Worm (Caenorhabditis elegans): ENCODE measurements around the gene F55B11.3.

Gene F55B11.3

DNA sequence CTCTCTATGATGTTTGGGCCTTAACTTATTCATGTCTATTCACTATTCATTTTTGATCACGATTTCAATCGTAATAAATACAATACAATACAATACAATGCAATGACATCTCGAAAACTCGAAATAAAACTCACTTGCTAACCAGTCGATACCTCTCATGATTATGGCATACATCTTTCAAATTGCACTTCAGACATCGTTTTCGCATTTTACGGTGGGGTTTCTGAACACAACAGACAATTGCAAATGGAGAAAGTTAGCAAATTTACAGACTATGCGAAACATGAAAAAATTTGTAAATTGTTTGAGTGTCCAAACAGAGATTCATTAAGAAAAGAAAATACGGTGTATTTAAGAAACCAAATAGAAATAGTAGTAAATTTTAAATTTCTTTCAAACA is 41.0 kb upstream of the F55B11.3 start, which contains the start of gene paqr-3:
Gene paqr-3, minus strand, starts transcription at position 210 of the 400 bp plus-strand sequence.
- no peak for TF ChIP-seq T23F11.4 (GFP tag; optimal IDR thresholded peaks at IDR 0.05)
- TF ChIP-seq ceh-22 (tag; optimal IDR thresholded peaks at IDR 0.05): no peak
- no peak for TF ChIP-seq mec-3 (tag; optimal IDR thresholded peaks at IDR 0.05; ENCODE audit: borderline replicate concordance)
- no peak for TF ChIP-seq nhr-11 (tag; optimal IDR thresholded peaks at IDR 0.05)
- TF ChIP-seq ahr-1 (tag; optimal IDR thresholded peaks at IDR 0.05): no peak
- no peak for TF ChIP-seq K09A11.1 (tag; optimal IDR thresholded peaks at IDR 0.05; ENCODE audit: insufficient read depth)

DNA sequence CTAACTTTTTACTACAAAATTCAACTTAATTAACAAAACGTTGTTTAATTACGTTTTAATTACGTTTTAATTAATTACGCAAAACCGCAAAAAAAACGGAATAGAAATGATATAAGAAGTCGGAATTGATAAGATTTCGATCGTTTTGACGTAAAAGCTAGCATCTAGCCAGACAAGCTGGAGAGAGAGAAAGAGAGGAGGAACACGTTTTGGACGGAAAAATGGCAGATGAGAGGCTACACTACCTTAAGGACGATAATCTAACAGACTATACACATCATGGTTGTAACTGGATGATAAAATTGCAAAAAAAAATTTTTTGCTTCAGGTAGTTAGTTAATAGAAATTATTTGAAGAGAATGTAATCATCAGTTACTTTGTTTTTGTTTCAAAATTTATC is 40.3 kb upstream of the F55B11.3 start:
- TF ChIP-seq hlh-13 (GFP tag; optimal IDR thresholded peaks at IDR 0.05) (no peak), pros-1 (tag; optimal IDR thresholded peaks at IDR 0.05) (no peak), elt-4 (tag; optimal IDR thresholded peaks at IDR 0.05) (no peak), ceh-31 (tag; optimal IDR thresholded peaks at IDR 0.05) (no peak), gmeb-2 (tag; optimal IDR thresholded peaks at IDR 0.05) (no peak), ceh-18 (tag; optimal IDR thresholded peaks at IDR 0.05) (no peak), C38D4.7 (GFP tag; optimal IDR thresholded peaks at IDR 0.05) (no peak), pax-1 (tag; optimal IDR thresholded peaks at IDR 0.05) (no peak), mec-3 (tag; optimal IDR thresholded peaks at IDR 0.05; ENCODE audit: borderline replicate concordance) (no peak)

ce11 chrIV:14385140-14385539 is 39.4 kb upstream of the F55B11.3 start:
- TF ChIP-seq zip-5 (tag; optimal IDR thresholded peaks at IDR 0.05): no peak
- no peak for TF ChIP-seq C38D4.7 (GFP tag; optimal IDR thresholded peaks at IDR 0.05)
- TF ChIP-seq dmd-4 (tag; optimal IDR thresholded peaks at IDR 0.05; ENCODE audit: borderline replicate concordance): no peak
- TF ChIP-seq unc-42 (tag; optimal IDR thresholded peaks at IDR 0.05): no peak
- no peak for TF ChIP-seq ceh-18 (tag; optimal IDR thresholded peaks at IDR 0.05)
- no peak for TF ChIP-seq hlh-15 (tag; optimal IDR thresholded peaks at IDR 0.05)
- TF ChIP-seq madf-2 (tag; optimal IDR thresholded peaks at IDR 0.05): no peak

ce11 chrIV:14387766-14388553 is 36.5 kb upstream of the F55B11.3 start:
- no peak for TF ChIP-seq fax-1 (tag; optimal IDR thresholded peaks at IDR 0.05)
- no peak for TF ChIP-seq ceh-6 (GFP tag; optimal IDR thresholded peaks at IDR 0.05)
- TF ChIP-seq syd-9 (tag; optimal IDR thresholded peaks at IDR 0.05): no peak
- no peak for TF ChIP-seq ttx-3 (tag; optimal IDR thresholded peaks at IDR 0.05)
- TF ChIP-seq gmeb-2 (tag; optimal IDR thresholded peaks at IDR 0.05): no peak
- TF ChIP-seq dve-1 (tag; optimal IDR thresholded peaks at IDR 0.05): no peak
- no peak for TF ChIP-seq ceh-24 (tag; optimal IDR thresholded peaks at IDR 0.05)
- no peak for TF ChIP-seq madf-2 (tag; optimal IDR thresholded peaks at IDR 0.05)
- no peak for TF ChIP-seq hlh-8 (tag; optimal IDR thresholded peaks at IDR 0.05)
- TF ChIP-seq C08G9.2 (tag; optimal IDR thresholded peaks at IDR 0.05): no peak
- TF ChIP-seq ceh-30 (tag; optimal IDR thresholded peaks at IDR 0.05): no peak
- no peak for TF ChIP-seq zip-5 (tag; optimal IDR thresholded peaks at IDR 0.05)
- TF ChIP-seq ceh-2 (tag; optimal IDR thresholded peaks at IDR 0.05): no peak
- no peak for TF ChIP-seq pqm-1 (tag; optimal IDR thresholded peaks at IDR 0.05)
- TF ChIP-seq hlh-30 (tag; optimal IDR thresholded peaks at IDR 0.05; ENCODE audit: insufficient read depth): no peak

- TF ChIP-seq ceh-22 (tag; optimal IDR thresholded peaks at IDR 0.05) (no peak), eyg-1 (tag; optimal IDR thresholded peaks at IDR 0.05) (no peak), pat-9 (tag; optimal IDR thresholded peaks at IDR 0.05) (no peak), nhr-11 (tag; optimal IDR thresholded peaks at IDR 0.05) (no peak), ceh-30 (tag; optimal IDR thresholded peaks at IDR 0.05) (no peak), ets-4 (tag; optimal IDR thresholded peaks at IDR 0.05) (no peak), pag-3 (tag; optimal IDR thresholded peaks at IDR 0.05; ENCODE audit: borderline replicate concordance) (no peak), ceh-24 (tag; optimal IDR thresholded peaks at IDR 0.05) (no peak), dmd-4 (tag; optimal IDR thresholded peaks at IDR 0.05; ENCODE audit: borderline replicate concordance) (no peak)
These were observed 35.4 kb upstream of the F55B11.3 start for ce11 chrIV:14389070-14389469.
